Worm (Caenorhabditis elegans) whole organism, young adult: ENCODE results near the gene zig-12.
A peak's percentile ranks its signal among the peaks of the same experiment; 100 is the strongest.

Source experiments
- D2030.7 ChIP-seq: fragments of 200-800 bp; sonication (Bioruptor generic); IDR thresholded peaks from 2 replicates; pipeline ENCODE4 v1.3.6; 2022; ENCODE audit warnings: missing genetic modification reagents, missing genetic modification characterization, missing compliant biosample characterization
- F22D6.2 ChIP-seq: sonication (generic microtip); optimal IDR thresholded peaks from 2 replicates; lab custom pipeline; 2016; ENCODE audit warnings: mild to moderate bottlenecking, missing genetic modification characterization, missing compliant biosample characterization
- F39B2.1 ChIP-seq: fragments of 200-800 bp; sonication (Bioruptor generic); IDR thresholded peaks from 2 replicates; pipeline ENCODE4 v1.3.6; 2022; ENCODE audit warnings: missing genetic modification reagents, missing genetic modification characterization, missing compliant biosample characterization
- F49E8.2 ChIP-seq: sonication (generic microtip); optimal IDR thresholded peaks from 3 replicates; lab custom pipeline; 2017; ENCODE audit warnings: missing genetic modification characterization, mild to moderate bottlenecking, missing compliant biosample characterization, antibody characterized with exemption, moderate library complexity; ENCODE audit not compliant: insufficient read depth
- F52B5.7 ChIP-seq: sonication (generic microtip); optimal IDR thresholded peaks from 2 replicates; lab custom pipeline; 2016; ENCODE audit warnings: mild to moderate bottlenecking, missing genetic modification characterization, missing compliant biosample characterization
- F55B11.4 ChIP-seq: sonication (generic microtip); optimal IDR thresholded peaks from 2 replicates; lab custom pipeline; 2016; ENCODE audit warnings: missing compliant biosample characterization, missing genetic modification characterization, borderline replicate concordance; ENCODE audit not compliant: insufficient read depth
- K12H6.12 ChIP-seq: fragments of 200-800 bp; sonication (Bioruptor generic); optimal IDR thresholded peaks from 2 replicates; lab custom pipeline; 2018; ENCODE audit warnings: mild to moderate bottlenecking, missing genetic modification characterization, missing compliant biosample characterization
- T26A5.8 ChIP-seq: sonication (generic microtip); optimal IDR thresholded peaks from 2 replicates; lab custom pipeline; 2016; ENCODE audit warnings: missing genetic modification characterization, missing compliant biosample characterization
- Y56A3A.18 ChIP-seq: fragments of 200-800 bp; sonication (Bioruptor generic); IDR thresholded peaks from 2 replicates; pipeline ENCODE4 v1.3.6; 2022; ENCODE audit warnings: missing genetic modification reagents, missing genetic modification characterization, missing compliant biosample characterization
- Y67H2A.10 ChIP-seq: fragments of 200-800 bp; sonication (Bioruptor generic); conservative IDR thresholded peaks from 2 replicates; pipeline ENCODE4 v1.3.6; 2022; ENCODE audit warnings: missing genetic modification reagents, missing genetic modification characterization, missing compliant biosample characterization
- Y79H2A.3 ChIP-seq: fragments of 200-800 bp; sonication (Bioruptor generic); conservative IDR thresholded peaks from 2 replicates; pipeline ENCODE4 v1.3.6; 2022; ENCODE audit warnings: missing genetic modification reagents, missing genetic modification characterization, missing compliant biosample characterization
- aptf-2 ChIP-seq: fragments of 200-800 bp; sonication (Bioruptor generic); conservative IDR thresholded peaks from 2 replicates; pipeline ENCODE4 v1.3.6; 2022; ENCODE audit warnings: missing genetic modification reagents, missing genetic modification characterization, missing compliant biosample characterization
- atf-7 ChIP-seq: sonication (generic microtip); optimal IDR thresholded peaks from 2 replicates; lab custom pipeline; 2017; ENCODE audit warnings: mild to moderate bottlenecking, missing genetic modification characterization, missing compliant biosample characterization
- athp-1 ChIP-seq: sonication (generic microtip); optimal IDR thresholded peaks from 2 replicates; lab custom pipeline; 2017; ENCODE audit warnings: mild to moderate bottlenecking, missing genetic modification characterization, missing compliant biosample characterization
- attf-6 ChIP-seq: fragments of 200-800 bp; sonication (Bioruptor generic); IDR thresholded peaks from 2 replicates; pipeline ENCODE4 v1.3.6; 2022; ENCODE audit warnings: missing genetic modification reagents, missing genetic modification characterization, missing compliant biosample characterization
- bed-2 ChIP-seq: fragments of 200-800 bp; sonication (Bioruptor generic); IDR thresholded peaks from 2 replicates; pipeline ENCODE4 v1.3.6; 2022; ENCODE audit warnings: missing genetic modification reagents, missing genetic modification characterization, missing compliant biosample characterization
- cebp-1 ChIP-seq, 2 experiments: fragments of 200-800 bp in 1 of 2; sonication (Bioruptor generic) in 1 of 2; sonication (generic microtip) in 1 of 2; IDR thresholded peaks in 1 of 2; optimal IDR thresholded peaks in 1 of 2; 2 replicates each; pipeline versions ENCODE4 v1.3.6 to Lab custom; 2017 to 2022; ENCODE audit warnings: missing compliant biosample characterization in 2 of 2, missing genetic modification characterization in 2 of 2, mild to moderate bottlenecking in 1 of 2, missing genetic modification reagents in 1 of 2, moderate library complexity in 1 of 2
- ceh-100 ChIP-seq: fragments of 200-800 bp; sonication (Bioruptor generic); IDR thresholded peaks from 2 replicates; pipeline ENCODE4 v1.3.6; 2022; ENCODE audit warnings: missing genetic modification reagents, missing genetic modification characterization, missing compliant biosample characterization
- ceh-27 ChIP-seq: fragments of 200-800 bp; sonication (Bioruptor generic); optimal IDR thresholded peaks from 2 replicates; lab custom pipeline; 2018; ENCODE audit warnings: mild to moderate bottlenecking, missing genetic modification characterization, moderate library complexity, missing compliant biosample characterization
- ceh-58 ChIP-seq: fragments of 200-800 bp; sonication (Bioruptor generic); IDR thresholded peaks from 2 replicates; pipeline ENCODE4 v1.3.6; 2022; ENCODE audit warnings: missing genetic modification characterization, missing compliant biosample characterization
- dox-1 ChIP-seq: fragments of 200-800 bp; sonication (Bioruptor generic); IDR thresholded peaks from 2 replicates; pipeline ENCODE4 v1.3.6; 2022; ENCODE audit warnings: missing genetic modification reagents, missing genetic modification characterization, missing compliant biosample characterization
- ets-4 ChIP-seq: fragments of 200-800 bp; sonication (Bioruptor generic); optimal IDR thresholded peaks from 2 replicates; lab custom pipeline; 2018; ENCODE audit warnings: mild to moderate bottlenecking, missing genetic modification characterization, missing compliant biosample characterization
- hrde-1 ChIP-seq: sonication (generic microtip); optimal IDR thresholded peaks from 2 replicates; lab custom pipeline; 2016; ENCODE audit warnings: missing genetic modification characterization, mild to moderate bottlenecking, missing compliant biosample characterization, moderate library complexity, missing genotype, missing genetic modification reagents, borderline replicate concordance
- hsf-1 ChIP-seq: fragments of 200-800 bp; sonication (Bioruptor generic); IDR thresholded peaks from 2 replicates; pipeline ENCODE4 v1.3.6; 2022; ENCODE audit warnings: missing genetic modification reagents, missing genetic modification characterization, missing compliant biosample characterization
- let-526 ChIP-seq: fragments of 200-800 bp; sonication (Bioruptor generic); IDR thresholded peaks from 2 replicates; pipeline ENCODE4 v1.3.6; 2022; ENCODE audit warnings: missing genetic modification reagents, missing genetic modification characterization, missing compliant biosample characterization
- let-607 ChIP-seq, 2 experiments: fragments of 200-800 bp in 1 of 2; sonication (Bioruptor generic) in 1 of 2; sonication (generic microtip) in 1 of 2; optimal IDR thresholded peaks; 2 replicates each; lab custom pipeline; 2016 to 2018; ENCODE audit warnings: mild to moderate bottlenecking in 2 of 2, missing compliant biosample characterization in 2 of 2, missing genetic modification characterization in 2 of 2, moderate library complexity in 2 of 2, missing genotype in 1 of 2
- lin-35 ChIP-seq, 3 experiments: fragments of 150-350 bp in 2 of 3; sonication (generic microtip) in 1 of 3; optimal IDR thresholded peaks; 2 replicates each; lab custom pipeline; 2014 to 2018; ENCODE audit warnings: missing biosample characterization in 3 of 3, missing genetic modification characterization in 3 of 3, missing genetic modification reagents in 3 of 3
- lin-40 ChIP-seq: sonication (generic microtip); optimal IDR thresholded peaks from 2 replicates; lab custom pipeline; 2016; ENCODE audit warnings: missing genetic modification characterization, mild to moderate bottlenecking, missing compliant biosample characterization, missing genotype, missing genetic modification reagents
- mes-4 ChIP-seq: sonication (generic microtip); optimal IDR thresholded peaks from 2 replicates; lab custom pipeline; 2016; ENCODE audit warnings: missing genotype, missing genetic modification characterization, missing compliant biosample characterization
- nhr-80 ChIP-seq: sonication (generic microtip); optimal IDR thresholded peaks from 2 replicates; lab custom pipeline; 2016; ENCODE audit warnings: missing genetic modification characterization, missing compliant biosample characterization
- pha-4 ChIP-seq: fragments of 150-350 bp; sonication (generic microtip); optimal IDR thresholded peaks from 2 replicates; lab custom pipeline; 2014; ENCODE audit warnings: missing biosample characterization, missing genetic modification reagents, missing genetic modification characterization
- snpc-1.1 ChIP-seq: sonication (generic microtip); optimal IDR thresholded peaks from 2 replicates; lab custom pipeline; 2017; ENCODE audit warnings: missing genetic modification characterization, mild to moderate bottlenecking, missing compliant biosample characterization, antibody characterized with exemption, moderate library complexity, missing genotype, missing genetic modification reagents; ENCODE audit not compliant: insufficient read depth
- tbp1 ChIP-seq: fragments of 200-800 bp; sonication (Bioruptor generic); optimal IDR thresholded peaks from 2 replicates; lab custom pipeline; 2018; ENCODE audit warnings: mild to moderate bottlenecking, missing genetic modification characterization, missing compliant biosample characterization
- tbx-9 ChIP-seq: sonication (generic microtip); optimal IDR thresholded peaks from 2 replicates; lab custom pipeline; 2016; ENCODE audit warnings: borderline replicate concordance, missing genetic modification characterization, inconsistent platforms, missing compliant biosample characterization
- ztf-25 ChIP-seq: fragments of 200-800 bp; sonication (Bioruptor generic); IDR thresholded peaks from 2 replicates; pipeline ENCODE4 v1.3.6; 2022; ENCODE audit warnings: missing genetic modification reagents, missing genetic modification characterization, missing compliant biosample characterization
- ztf-26 ChIP-seq: sonication (generic microtip); optimal IDR thresholded peaks from 2 replicates; lab custom pipeline; 2017; ENCODE audit warnings: missing genetic modification characterization, missing compliant biosample characterization
- ztf-28 ChIP-seq: fragments of 200-800 bp; sonication (Bioruptor generic); IDR thresholded peaks from 2 replicates; pipeline ENCODE4 v1.3.6; 2022; ENCODE audit warnings: missing genetic modification reagents, missing genetic modification characterization, missing compliant biosample characterization

Gene zig-12

DNA sequence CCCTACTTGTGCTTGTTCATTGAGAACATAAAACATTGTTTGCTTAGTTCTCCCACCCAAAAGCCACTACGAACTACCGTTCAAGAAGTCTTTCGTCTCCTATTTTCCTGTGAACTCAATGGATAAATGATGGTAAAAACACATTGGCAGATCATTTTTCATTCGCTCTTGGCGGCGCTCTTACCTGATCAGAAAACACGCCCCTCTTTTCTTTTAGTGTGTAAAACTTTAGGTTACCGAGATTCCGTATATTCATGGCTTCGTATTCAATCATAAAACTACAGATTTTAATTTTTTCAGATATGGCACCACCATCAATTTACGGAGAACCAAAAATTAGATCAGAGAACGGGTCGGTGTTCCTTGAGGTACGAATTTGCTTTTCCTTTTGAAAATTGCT is at the start of gene zig-12:
Gene zig-12 (plus strand): TSS at position 301 of the 400 bp plus-strand sequence.
- no peak for TF ChIP-seq tbx-9 (tag; lab: Kevin White, UChicago)

DNA sequence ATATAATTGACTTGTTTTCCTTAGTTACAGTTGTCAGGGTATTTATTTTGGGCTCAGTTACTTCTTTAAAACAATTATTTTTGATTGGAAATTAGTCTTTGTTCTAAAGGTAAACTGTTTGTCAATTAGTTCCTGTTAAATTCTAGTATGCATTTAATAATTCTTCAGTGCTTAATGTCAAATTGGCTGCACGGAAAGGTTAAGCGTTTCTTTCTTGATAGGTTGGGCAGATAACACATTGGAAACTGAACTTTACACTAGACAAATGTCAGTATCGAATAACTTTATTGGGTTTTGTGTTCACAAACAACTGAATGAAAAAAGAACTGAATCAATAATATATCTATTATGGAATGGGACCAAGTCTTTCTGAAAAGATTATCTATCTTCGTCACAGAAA is 48.9 kb upstream of the zig-12 start:
- TF ChIP-seq ceh-27 (GFP tag; lab: Kevin White, UChicago) (no peak), snpc-1.1 (no peak), D2030.7 (GFP tag; lab: Robert Waterston, UW) (no peak), nhr-80 (tag; lab: Kevin White, UChicago) (peak; percentile 5), F39B2.1 (GFP tag; lab: Robert Waterston, UW) (no peak)

DNA sequence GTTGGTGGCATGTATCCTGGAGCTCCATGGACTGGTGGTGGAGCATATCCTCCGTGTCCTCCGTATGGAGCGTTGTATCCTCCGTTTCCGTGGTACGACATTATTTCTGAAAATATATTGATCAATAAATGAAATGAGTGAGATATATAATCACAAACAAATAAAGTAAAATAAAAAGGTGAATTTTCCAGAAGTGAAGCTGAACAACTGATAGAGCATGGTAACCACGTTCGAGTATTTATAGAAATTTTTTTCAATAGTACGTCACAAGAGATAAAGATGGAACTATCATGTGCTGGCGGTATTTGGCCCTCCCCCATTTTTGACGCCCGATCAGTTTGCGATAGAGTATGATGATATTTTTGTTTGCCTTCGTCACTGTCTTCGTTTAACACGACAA is 46.9 kb upstream of the zig-12 start, which contains the start of gene F53A9.7:
Gene F53A9.7 (minus strand): TSS at position 101 of the 400 bp plus-strand sequence.
- TF ChIP-seq lin-40 (tag; lab: Kevin White, UChicago), result no peak
- no peak for TF ChIP-seq athp-1 (tag; lab: Kevin White, UChicago)
- TF ChIP-seq F22D6.2 (tag; lab: Kevin White, UChicago), result no peak
- TF ChIP-seq attf-6 (GFP tag; lab: Robert Waterston, UW), result no peak
- TF ChIP-seq atf-7 (tag; lab: Kevin White, UChicago), result no peak
- TF ChIP-seq hsf-1 (GFP tag; lab: Robert Waterston, UW), result no peak
- no peak for TF ChIP-seq let-526
- TF ChIP-seq aptf-2 (GFP tag; lab: Robert Waterston, UW), result no peak
- no peak for TF ChIP-seq tbp1 (GFP tag; lab: Kevin White, UChicago)
- no peak for TF ChIP-seq dox-1 (GFP tag; lab: Robert Waterston, UW)
- no peak for TF ChIP-seq ceh-27 (GFP tag; lab: Kevin White, UChicago)
- TF ChIP-seq ztf-28 (GFP tag; lab: Robert Waterston, UW), result no peak
- TF ChIP-seq hrde-1 (tag; lab: Kevin White, UChicago), result no peak
- no peak for TF ChIP-seq F52B5.7 (tag; lab: Kevin White, UChicago)
- no peak for TF ChIP-seq ceh-58 (GFP tag; lab: Robert Waterston, UW)

DNA sequence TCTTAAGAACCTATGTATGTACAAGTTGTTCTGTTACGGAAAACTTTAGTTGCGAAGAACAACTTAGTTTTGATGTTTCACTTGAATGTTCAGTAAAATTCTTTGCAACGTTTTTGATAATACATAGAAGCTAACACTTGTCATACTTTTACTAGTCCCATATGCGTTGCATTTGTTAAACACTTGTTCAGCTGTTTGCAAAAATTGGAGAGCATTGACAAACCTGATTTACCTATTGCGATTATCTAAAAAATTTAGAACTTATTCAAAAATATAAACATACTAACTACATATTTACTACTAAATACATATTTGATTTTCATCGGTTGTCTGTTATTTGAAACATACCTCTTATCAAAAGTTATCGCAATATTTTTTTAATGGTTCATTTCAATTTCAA is 45.6 kb upstream of the zig-12 start:
- TF ChIP-seq Y67H2A.10 (GFP tag; lab: Robert Waterston, UW), result no peak
- TF ChIP-seq F49E8.2 (tag; lab: Kevin White, UChicago), result no peak
- TF ChIP-seq ztf-26 (tag; lab: Kevin White, UChicago), result no peak
- TF ChIP-seq ceh-100 (GFP tag; lab: Robert Waterston, UW), result no peak
- no peak for TF ChIP-seq hsf-1 (GFP tag; lab: Robert Waterston, UW)
- TF ChIP-seq mes-4 (tag; lab: Kevin White, UChicago), result no peak
- TF ChIP-seq K12H6.12, result no peak
- TF ChIP-seq D2030.7 (GFP tag; lab: Robert Waterston, UW), result no peak
- 0 out of 2 replicates have a peak, but pooled peaks have one; percentile 33 for TF ChIP-seq Y56A3A.18 (GFP tag; lab: Robert Waterston, UW)
- TF ChIP-seq cebp-1 (GFP tag; IDR thresholded peaks at IDR 0.05; lab: Robert Waterston, UW), result no peak
- TF ChIP-seq cebp-1 (tag; optimal IDR thresholded peaks at IDR 0.05; lab: Kevin White, UChicago), result peak; percentile 7
- TF ChIP-seq lin-35 (GFP tag; optimal IDR thresholded peaks at IDR 0.05; lab: Kevin White, UChicago), result no peak
- TF ChIP-seq bed-2, result no peak
- TF ChIP-seq F55B11.4 (tag; lab: Kevin White, UChicago), result no peak
- TF ChIP-seq pha-4 (tag; lab: Kevin White, UChicago), result no peak
- no peak for TF ChIP-seq ztf-25
- TF ChIP-seq snpc-1.1, result no peak
- 0 out of 2 replicates have a peak, but pooled peaks have one; percentile 63 for TF ChIP-seq let-526
- no peak for TF ChIP-seq ets-4 (GFP tag; lab: Kevin White, UChicago)
- TF ChIP-seq Y79H2A.3, result 0 out of 2 replicates have a peak, but pooled peaks have one; percentile 30
- TF ChIP-seq T26A5.8 (tag; lab: Kevin White, UChicago), result no peak
- TF ChIP-seq let-607 (tag; optimal IDR thresholded peaks at IDR 0.05; lab: Kevin White, UChicago), result no peak
